Fruit fly (Drosophila melanogaster): ENCODE measurements around the gene CG18281.

DNA sequence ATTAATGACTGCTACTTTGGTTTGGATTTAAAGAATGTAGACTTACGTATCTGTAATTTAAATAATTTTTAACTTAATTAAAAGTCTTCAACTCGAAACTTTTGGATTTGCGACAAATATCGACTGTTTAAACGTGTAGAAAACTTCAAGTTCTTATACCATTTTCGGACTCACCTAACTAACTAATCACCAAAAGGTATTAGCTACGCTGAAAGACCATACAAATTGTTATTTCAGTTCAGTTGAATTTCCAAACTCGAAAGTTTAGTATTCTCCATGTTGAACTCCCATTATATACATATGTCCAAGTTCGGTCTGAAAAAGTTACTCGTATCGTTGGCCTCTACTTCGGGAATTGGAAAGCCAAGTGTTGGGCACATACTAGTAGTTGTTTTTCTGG is 6.1 kb downstream of the CG18281 start, which contains the start of gene CG5078:
- TF ChIP-seq Hr96 (GFP tag; optimal IDR thresholded peaks at IDR 0.05) (no peak), kay (GFP tag; ENCODE audit: borderline replicate concordance) (no peak), Mnt (GFP tag; optimal IDR thresholded peaks at IDR 0.05) (no peak), tj (GFP tag; optimal IDR thresholded peaks at IDR 0.05) (no peak), CG12768 (GFP tag; optimal IDR thresholded peaks at IDR 0.05) (no peak), pad (GFP tag; optimal IDR thresholded peaks at IDR 0.05) (no peak), CG5204 (GFP tag; optimal IDR thresholded peaks at IDR 0.05) (no peak)
